Worm (Caenorhabditis elegans) whole organism, L2 larva: ENCODE measurements around the gene srv-13.

Experiments used
- C34F6.9 ChIP-seq: fragments of 150-350 bp; optimal IDR thresholded peaks from 2 replicates; lab custom pipeline; 2014; ENCODE audit warnings: missing biosample characterization, missing genetic modification characterization
- F13H6.1 ChIP-seq: sonication (generic microtip); optimal IDR thresholded peaks from 2 replicates; lab custom pipeline; 2016; ENCODE audit warnings: missing genetic modification characterization, missing compliant biosample characterization
- R02D3.7 ChIP-seq: fragments of 150-350 bp; optimal IDR thresholded peaks from 2 replicates; lab custom pipeline; 2014; ENCODE audit warnings: missing biosample characterization, missing genetic modification characterization
- Y55F3AM.14 ChIP-seq: fragments of 200-800 bp; sonication (Bioruptor generic); optimal IDR thresholded peaks from 2 replicates; lab custom pipeline; 2018; ENCODE audit warnings: mild to moderate bottlenecking, missing genetic modification characterization, missing compliant biosample characterization
- ZK546.5 ChIP-seq: sonication (generic microtip); optimal IDR thresholded peaks from 2 replicates; lab custom pipeline; 2017; ENCODE audit warnings: missing biosample characterization, missing genetic modification characterization
- alr-1 ChIP-seq: fragments of 150-350 bp; optimal IDR thresholded peaks from 2 replicates; lab custom pipeline; 2014; ENCODE audit warnings: missing biosample characterization, missing genetic modification characterization
- aly-2 ChIP-seq: fragments of 150-350 bp; optimal IDR thresholded peaks from 2 replicates; lab custom pipeline; 2014; ENCODE audit warnings: missing biosample characterization, missing genetic modification characterization
- ama-1 ChIP-seq: fragments of 150-350 bp; optimal IDR thresholded peaks from 2 replicates; lab custom pipeline; 2018; ENCODE audit warnings: inconsistent platforms
- blmp-1 ChIP-seq: sonication (generic microtip); optimal IDR thresholded peaks from 2 replicates; lab custom pipeline; 2017; ENCODE audit warnings: missing genetic modification characterization, mild to moderate bottlenecking, missing compliant biosample characterization, antibody characterized with exemption, moderate library complexity; ENCODE audit not compliant: insufficient read depth
- ceh-82 ChIP-seq: fragments of 150-350 bp; optimal IDR thresholded peaks from 2 replicates; lab custom pipeline; 2014; ENCODE audit warnings: missing biosample characterization, missing genetic modification characterization
- crh-2 ChIP-seq: sonication (generic microtip); optimal IDR thresholded peaks from 2 replicates; lab custom pipeline; 2017; ENCODE audit warnings: missing biosample characterization, missing genetic modification characterization
- dmd-4 ChIP-seq: sonication (generic microtip); optimal IDR thresholded peaks from 2 replicates; lab custom pipeline; 2017; ENCODE audit warnings: missing biosample characterization, missing genetic modification characterization
- egl-27 ChIP-seq: sonication (generic microtip); optimal IDR thresholded peaks from 3 replicates; lab custom pipeline; 2017; ENCODE audit warnings: missing biosample characterization, missing genetic modification reagents, missing genetic modification characterization
- elt-1 ChIP-seq: fragments of 150-350 bp; optimal IDR thresholded peaks from 2 replicates; lab custom pipeline; 2014; ENCODE audit warnings: missing biosample characterization, missing genetic modification characterization
- gmeb-1 ChIP-seq: fragments of 150-350 bp; optimal IDR thresholded peaks from 2 replicates; lab custom pipeline; 2014; ENCODE audit warnings: missing biosample characterization, missing genetic modification characterization
- lin-13 ChIP-seq: fragments of 150-350 bp; optimal IDR thresholded peaks from 2 replicates; lab custom pipeline; 2014; ENCODE audit warnings: missing biosample characterization, missing genetic modification reagents, missing genetic modification characterization
- lsy-2 ChIP-seq, 2 experiments: fragments of 150-350 bp in 1 of 2; sonication (generic microtip) in 1 of 2; optimal IDR thresholded peaks; 2 replicates each; lab custom pipeline; 2014 to 2017; ENCODE audit warnings: missing biosample characterization in 2 of 2, missing genetic modification characterization in 2 of 2
- mab-5 ChIP-seq: fragments of 150-350 bp; optimal IDR thresholded peaks from 2 replicates; lab custom pipeline; 2014; ENCODE audit warnings: missing biosample characterization, missing genetic modification characterization
- mbf-1 ChIP-seq: sonication (generic microtip); optimal IDR thresholded peaks from 2 replicates; lab custom pipeline; 2017; ENCODE audit warnings: missing biosample characterization, missing genetic modification characterization
- mdl-1 ChIP-seq, 2 experiments: fragments of 150-350 bp in 1 of 2; sonication (generic microtip) in 1 of 2; optimal IDR thresholded peaks; 2 replicates each; lab custom pipeline; 2017; ENCODE audit warnings: missing biosample characterization in 2 of 2, missing genetic modification characterization in 2 of 2
- nhr-10 ChIP-seq: sonication (generic microtip); optimal IDR thresholded peaks from 2 replicates; lab custom pipeline; 2017; ENCODE audit warnings: missing biosample characterization, missing genetic modification characterization
- nhr-11 ChIP-seq: fragments of 150-350 bp; optimal IDR thresholded peaks from 2 replicates; lab custom pipeline; 2014; ENCODE audit warnings: missing biosample characterization, missing genetic modification characterization
- nhr-12 ChIP-seq: fragments of 150-350 bp; optimal IDR thresholded peaks from 2 replicates; lab custom pipeline; 2014; ENCODE audit warnings: missing biosample characterization, missing genetic modification characterization
- nhr-129 ChIP-seq: fragments of 150-350 bp; optimal IDR thresholded peaks from 2 replicates; lab custom pipeline; 2014; ENCODE audit warnings: missing biosample characterization, missing genetic modification characterization
- nhr-21 ChIP-seq: fragments of 150-350 bp; optimal IDR thresholded peaks from 2 replicates; lab custom pipeline; 2014; ENCODE audit warnings: missing biosample characterization, missing genetic modification characterization
- nhr-23 ChIP-seq: fragments of 150-350 bp; optimal IDR thresholded peaks from 2 replicates; lab custom pipeline; 2014; ENCODE audit warnings: missing biosample characterization, missing genetic modification reagents, missing genetic modification characterization
- nhr-237 ChIP-seq: fragments of 150-350 bp; optimal IDR thresholded peaks from 2 replicates; lab custom pipeline; 2014; ENCODE audit warnings: missing biosample characterization, missing genetic modification characterization
- nhr-6 ChIP-seq: fragments of 150-350 bp; optimal IDR thresholded peaks from 2 replicates; lab custom pipeline; 2014; ENCODE audit warnings: missing biosample characterization, missing genetic modification characterization
- nhr-77 ChIP-seq: fragments of 150-350 bp; optimal IDR thresholded peaks from 2 replicates; lab custom pipeline; 2014; ENCODE audit warnings: missing biosample characterization, missing genetic modification characterization
- peb-1 ChIP-seq: fragments of 150-350 bp; optimal IDR thresholded peaks from 2 replicates; lab custom pipeline; 2014; ENCODE audit warnings: missing biosample characterization, missing genetic modification characterization
- sem-4 ChIP-seq: fragments of 150-350 bp; optimal IDR thresholded peaks from 2 replicates; lab custom pipeline; 2014; ENCODE audit warnings: missing biosample characterization, missing genetic modification reagents, missing genetic modification characterization
- sma-3 ChIP-seq: sonication (generic microtip); optimal IDR thresholded peaks from 2 replicates; lab custom pipeline; 2016; ENCODE audit warnings: missing genetic modification reagents, missing genetic modification characterization, missing compliant biosample characterization
- sma-9 ChIP-seq, 2 experiments: fragments of 150-350 bp in 1 of 2; sonication (generic microtip) in 1 of 2; optimal IDR thresholded peaks; 2 replicates each; lab custom pipeline; 2014 to 2016; ENCODE audit warnings: missing genetic modification characterization in 2 of 2, mild to moderate bottlenecking in 1 of 2, missing biosample characterization in 1 of 2, missing compliant biosample characterization in 1 of 2, missing genetic modification reagents in 1 of 2, moderate library complexity in 1 of 2
- snpc-4 ChIP-seq: fragments of 150-350 bp; optimal IDR thresholded peaks from 2 replicates; lab custom pipeline; 2014; ENCODE audit warnings: missing biosample characterization, missing genetic modification characterization
- unc-39 ChIP-seq: fragments of 150-350 bp; optimal IDR thresholded peaks from 2 replicates; lab custom pipeline; 2014; ENCODE audit warnings: missing biosample characterization, missing genetic modification characterization
- unc-55 ChIP-seq: fragments of 150-350 bp; sonication (generic microtip); optimal IDR thresholded peaks from 3 replicates; lab custom pipeline; 2014; ENCODE audit warnings: missing biosample characterization, missing genetic modification reagents, missing genetic modification characterization
- unc-62 ChIP-seq: fragments of 150-350 bp; optimal IDR thresholded peaks from 2 replicates; lab custom pipeline; 2014; ENCODE audit warnings: missing biosample characterization, missing genetic modification reagents, missing genetic modification characterization
- zag-1 ChIP-seq: fragments of 150-350 bp; optimal IDR thresholded peaks from 2 replicates; lab custom pipeline; 2014; ENCODE audit warnings: missing biosample characterization, missing genetic modification characterization
- ztf-1 ChIP-seq: fragments of 200-800 bp; sonication (Bioruptor generic); conservative IDR thresholded peaks from 2 replicates; pipeline ENCODE4 v1.3.6; 2022; ENCODE audit warnings: missing genetic modification characterization, missing compliant biosample characterization
- ztf-11 ChIP-seq: sonication (generic microtip); optimal IDR thresholded peaks from 2 replicates; lab custom pipeline; 2017; ENCODE audit warnings: missing biosample characterization, missing genetic modification characterization
- ztf-4 ChIP-seq: fragments of 150-350 bp; optimal IDR thresholded peaks from 2 replicates; lab custom pipeline; 2014; ENCODE audit warnings: missing biosample characterization, missing genetic modification characterization

The srv-13 gene

DNA sequence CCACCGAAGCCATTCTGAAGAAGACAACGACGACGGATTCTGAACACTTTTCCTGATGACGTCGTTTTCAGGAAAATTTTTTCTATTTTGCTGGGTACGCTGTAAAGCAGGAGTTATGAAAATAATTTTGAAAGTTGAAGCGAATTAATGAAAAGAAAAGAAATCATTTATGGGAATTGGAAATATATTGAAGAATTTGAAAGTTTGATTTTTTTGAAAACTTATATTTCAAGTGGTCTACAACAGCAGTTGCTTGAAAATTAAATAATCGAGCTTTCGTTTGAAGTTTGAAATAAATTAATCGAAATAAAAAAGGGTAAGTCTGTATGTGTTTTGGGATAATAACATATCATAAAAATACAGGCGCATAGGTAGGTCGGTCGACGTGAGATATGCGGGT, 21.0 kb upstream of the srv-13 start, which contains the start of gene shl-1:
Gene shl-1, minus strand, starts transcription at position 101 of the 400 bp plus-strand sequence.
- no peak for TF ChIP-seq nhr-6 (tag; lab: Kevin White, UChicago)
- TF ChIP-seq blmp-1 = no peak
- no peak for TF ChIP-seq aly-2 (tag; lab: Kevin White, UChicago)
- TF ChIP-seq mbf-1 (tag; lab: Kevin White, UChicago) = no peak
- no peak for TF ChIP-seq C34F6.9 (tag; lab: Kevin White, UChicago)
- TF ChIP-seq, all 48 proteins: peak for 0

DNA sequence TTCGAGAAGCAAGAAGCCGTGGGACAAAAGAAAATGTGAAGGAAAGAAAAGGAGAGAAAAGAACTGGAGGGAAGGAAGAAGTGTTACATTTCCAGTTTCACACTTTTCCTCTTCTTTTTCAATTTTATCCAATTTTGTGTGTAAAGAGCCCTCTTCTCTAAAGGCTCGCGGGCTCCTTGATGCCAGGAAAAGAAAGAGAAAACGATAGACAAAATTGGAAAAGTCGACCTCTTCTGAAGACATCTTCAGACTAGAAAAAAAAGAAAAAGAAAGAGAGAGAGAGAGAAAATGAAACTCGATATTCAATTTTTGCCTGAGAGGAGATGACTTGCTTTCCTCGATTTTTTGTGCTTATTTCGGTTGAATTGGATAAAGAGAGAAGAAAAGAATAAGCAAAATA, 20.0 kb upstream of the srv-13 start:
- TF ChIP-seq alr-1 (tag; lab: Kevin White, UChicago) (no peak), unc-39 (no peak), aly-2 (tag; lab: Kevin White, UChicago) (no peak)

DNA sequence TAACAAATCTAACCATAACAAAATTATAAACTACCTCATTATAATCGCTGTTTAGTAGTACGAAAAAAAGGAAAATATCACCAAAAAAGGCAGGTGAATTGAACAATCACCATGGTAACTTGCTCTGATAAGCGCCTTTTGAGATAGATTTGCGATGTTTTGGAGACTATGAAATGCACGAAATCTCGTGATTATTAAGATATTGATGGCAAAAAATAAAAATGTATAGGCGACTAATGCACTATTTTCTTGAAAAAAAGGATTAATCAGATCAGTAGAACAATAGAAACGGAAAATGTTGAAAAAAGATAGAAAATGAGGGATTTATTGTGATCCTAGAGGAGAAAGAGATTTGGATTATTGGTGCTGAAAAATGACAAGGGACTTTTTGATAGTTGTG, 16.4 kb upstream of the srv-13 start:
- TF ChIP-seq peb-1 (no peak), ZK546.5 (tag; lab: Kevin White, UChicago) (no peak), nhr-21 (no peak), ceh-82 (tag; lab: Kevin White, UChicago) (no peak), lsy-2 (tag; optimal IDR thresholded peaks at IDR 0.05; lab: Kevin White, UChicago) (no peak), blmp-1 (no peak), aly-2 (tag; lab: Kevin White, UChicago) (no peak), alr-1 (tag; lab: Kevin White, UChicago) (no peak), mdl-1 (tag; optimal IDR thresholded peaks at IDR 0.05; lab: Kevin White, UChicago) (no peak), sem-4 (tag; lab: Kevin White, UChicago) (no peak), nhr-129 (tag; lab: Kevin White, UChicago) (no peak), unc-62 (GFP tag; lab: Kevin White, UChicago) (no peak)

DNA sequence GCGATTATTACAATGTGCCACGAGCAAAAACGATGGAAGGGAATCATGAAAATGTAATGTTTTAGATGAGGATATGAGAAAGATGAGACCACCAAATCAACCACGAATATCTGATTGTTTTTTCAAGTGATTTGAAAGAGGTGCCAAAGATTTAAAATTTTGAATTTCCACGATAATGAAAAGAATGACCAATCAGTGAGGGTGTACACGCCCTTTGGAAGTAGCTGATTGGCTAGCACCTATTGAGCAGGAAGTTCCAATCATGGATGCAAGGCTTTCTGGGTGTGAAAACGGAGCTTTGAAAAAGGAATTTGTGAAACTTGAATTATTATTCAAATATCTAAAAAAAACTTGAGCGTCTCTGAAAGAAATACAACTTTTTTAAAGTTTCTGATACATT, 13.4 kb upstream of the srv-13 start:
- TF ChIP-seq ztf-1 (GFP tag; lab: Robert Waterston, UW) = no peak
- TF ChIP-seq F13H6.1 = no peak
- no peak for TF ChIP-seq lin-13 (GFP tag; lab: Kevin White, UChicago)
- no peak for TF ChIP-seq ZK546.5 (tag; lab: Kevin White, UChicago)
- TF ChIP-seq nhr-21 = no peak
- TF ChIP-seq crh-2 (tag; lab: Kevin White, UChicago) = no peak
- no peak for TF ChIP-seq egl-27 (tag; lab: Kevin White, UChicago)
- TF ChIP-seq C34F6.9 (tag; lab: Kevin White, UChicago) = no peak
- no peak for TF ChIP-seq mab-5 (tag; lab: Kevin White, UChicago)
- TF ChIP-seq elt-1 (tag; lab: Kevin White, UChicago) = no peak
- TF ChIP-seq unc-39 = no peak
- no peak for TF ChIP-seq gmeb-1 (tag; lab: Kevin White, UChicago)
- no peak for TF ChIP-seq R02D3.7 (tag; lab: Kevin White, UChicago)
- no peak for TF ChIP-seq mdl-1 (tag; optimal IDR thresholded peaks at IDR 0.05; lab: Kevin White, UChicago)
- no peak for TF ChIP-seq nhr-129 (tag; lab: Kevin White, UChicago)
- TF ChIP-seq lsy-2 (tag; optimal IDR thresholded peaks at IDR 0.05; lab: Kevin White, UChicago) = no peak
- TF ChIP-seq nhr-77 (tag; lab: Kevin White, UChicago) = no peak

DNA sequence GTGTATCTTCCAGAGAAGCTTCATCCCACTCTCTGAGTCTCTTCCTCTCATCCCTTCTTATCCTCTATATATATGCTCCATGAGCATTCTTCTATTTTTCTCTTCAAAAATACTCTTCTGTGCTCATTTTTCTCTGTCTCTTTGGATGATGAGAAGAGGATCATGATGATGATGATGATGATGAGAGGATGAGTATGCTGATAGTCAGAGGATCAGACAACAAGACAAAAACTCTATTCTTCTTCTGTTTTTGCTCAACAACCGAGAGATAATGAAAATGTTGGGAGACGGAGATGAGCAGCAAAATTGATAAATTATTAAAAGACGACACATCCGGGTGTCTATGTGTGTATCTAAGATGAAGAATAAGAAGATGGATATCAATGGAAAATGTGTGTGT, 11.6 kb upstream of the srv-13 start:
- TF ChIP-seq peb-1 (no peak), mab-5 (tag; lab: Kevin White, UChicago) (no peak), sma-9 (GFP tag; optimal IDR thresholded peaks at IDR 0.05; lab: Kevin White, UChicago) (peak; percentile 71), sma-9 (tag; optimal IDR thresholded peaks at IDR 0.05; lab: Kevin White, UChicago) (no peak), sma-3 (GFP tag; lab: Kevin White, UChicago) (no peak), C34F6.9 (tag; lab: Kevin White, UChicago) (peak; percentile 89), gmeb-1 (tag; lab: Kevin White, UChicago) (no peak), egl-27 (tag; lab: Kevin White, UChicago) (no peak), ztf-4 (tag; lab: Kevin White, UChicago) (no peak), F13H6.1 (peak; percentile 82), zag-1 (tag; lab: Kevin White, UChicago) (peak; percentile 54), Y55F3AM.14 (GFP tag; lab: Kevin White, UChicago) (no peak), nhr-237 (tag; lab: Kevin White, UChicago) (no peak), nhr-10 (tag; lab: Kevin White, UChicago) (no peak), snpc-4 (tag; lab: Kevin White, UChicago) (no peak), sem-4 (tag; lab: Kevin White, UChicago) (peak; percentile 11), ceh-82 (tag; lab: Kevin White, UChicago) (no peak), mbf-1 (tag; lab: Kevin White, UChicago) (no peak), nhr-6 (tag; lab: Kevin White, UChicago) (peak; percentile 36), nhr-11 (no peak), unc-55 (GFP tag; lab: Kevin White, UChicago) (peak; percentile 87), dmd-4 (tag; lab: Kevin White, UChicago) (no peak), nhr-23 (tag; lab: Kevin White, UChicago) (no peak), elt-1 (tag; lab: Kevin White, UChicago) (no peak), lsy-2 (tag; optimal IDR thresholded peaks at IDR 0.05; lab: Kevin White, UChicago) (peak; percentile 12 to 75), crh-2 (tag; lab: Kevin White, UChicago) (peak; percentile 39), R02D3.7 (tag; lab: Kevin White, UChicago) (no peak), unc-39 (no peak), ztf-11 (tag; lab: Kevin White, UChicago) (no peak), ama-1 (no peak), nhr-12 (tag; lab: Kevin White, UChicago) (no peak), mdl-1 (tag; optimal IDR thresholded peaks at IDR 0.05; lab: Kevin White, UChicago) (no peak), nhr-21 (no peak), ZK546.5 (tag; lab: Kevin White, UChicago) (no peak), ztf-1 (GFP tag; lab: Robert Waterston, UW) (no peak), aly-2 (tag; lab: Kevin White, UChicago) (no peak)
